Worm (Caenorhabditis elegans) whole organism, L4 larva: ENCODE results near the gene coq-3.

Source experiments
- ama-1 ChIP-seq: fragments of 150-350 bp; optimal IDR thresholded peaks from 2 replicates; lab custom pipeline; 2014; ENCODE audit warnings: inconsistent platforms, mixed read lengths
- ceh-44 ChIP-seq: fragments of 200-800 bp; sonication (Bioruptor generic); IDR thresholded peaks from 2 replicates; pipeline ENCODE4 v1.3.6; 2022; ENCODE audit warnings: missing genetic modification reagents, missing genetic modification characterization, missing compliant biosample characterization
- dpl-1 ChIP-seq: fragments of 150-350 bp; optimal IDR thresholded peaks from 2 replicates; lab custom pipeline; 2014; ENCODE audit warnings: missing biosample characterization, missing genetic modification reagents, missing genetic modification characterization
- jun-1 ChIP-seq: fragments of 150-350 bp; optimal IDR thresholded peaks from 2 replicates; lab custom pipeline; 2014; ENCODE audit warnings: missing biosample characterization, missing genetic modification reagents, missing genetic modification characterization
- lin-13 ChIP-seq: fragments of 150-350 bp; optimal IDR thresholded peaks from 2 replicates; lab custom pipeline; 2014; ENCODE audit warnings: missing biosample characterization, missing genetic modification reagents, missing genetic modification characterization
- lsy-2 ChIP-seq, 2 experiments: fragments of 150-350 bp in 1 of 2; sonication (generic microtip) in 1 of 2; optimal IDR thresholded peaks; 2 replicates each; lab custom pipeline; 2014 to 2017; ENCODE audit warnings: missing biosample characterization in 2 of 2, missing genetic modification characterization in 2 of 2
- mdl-1 ChIP-seq, 2 experiments: fragments of 150-350 bp in 1 of 2; sonication (generic microtip) in 1 of 2; optimal IDR thresholded peaks; 2 replicates each; lab custom pipeline; 2014 to 2017; ENCODE audit warnings: missing biosample characterization in 2 of 2, missing genetic modification characterization in 2 of 2
- nhr-11 ChIP-seq: fragments of 150-350 bp; optimal IDR thresholded peaks from 2 replicates; lab custom pipeline; 2014; ENCODE audit warnings: missing biosample characterization, missing genetic modification characterization
- tag-97 ChIP-seq: fragments of 200-800 bp; sonication (Bioruptor generic); IDR thresholded peaks from 2 replicates; pipeline ENCODE4 v1.3.6; 2022; ENCODE audit warnings: missing genetic modification characterization, missing compliant biosample characterization
- unc-130 ChIP-seq: sonication (generic microtip); optimal IDR thresholded peaks from 2 replicates; lab custom pipeline; 2016; ENCODE audit warnings: missing genetic modification reagents, missing genetic modification characterization, missing compliant biosample characterization
- unc-62 ChIP-seq, 3 experiments: fragments of 150-350 bp in 1 of 3; sonication (generic microtip); optimal IDR thresholded peaks in 2 of 3; peaks in 1 of 3; 1 replicate in 1 of 3; 2 replicates in 2 of 3; lab custom pipeline; 2014 to 2017; ENCODE audit warnings: missing biosample characterization in 3 of 3, missing genetic modification characterization in 3 of 3, missing genetic modification reagents in 3 of 3, missing genotype in 1 of 3
- ztf-11 ChIP-seq: fragments of 150-350 bp; optimal IDR thresholded peaks from 2 replicates; lab custom pipeline; 2014; ENCODE audit warnings: missing biosample characterization, missing genetic modification characterization

ce11 chrIV:14769218-14769835, 26.8 kb downstream of the coq-3 start, which contains the start of gene Y57G11C.43:
- TF ChIP-seq mdl-1 (tag; optimal IDR thresholded peaks at IDR 0.05; lab: Kevin White, UChicago) = no peak
- TF ChIP-seq unc-130 (GFP tag; lab: Kevin White, UChicago) = no peak
- no peak for TF ChIP-seq lin-13 (GFP tag; lab: Kevin White, UChicago)
- TF ChIP-seq ama-1 (lab: Kevin White, UChicago) = peak; percentile 7
- no peak for TF ChIP-seq jun-1 (tag; lab: Kevin White, UChicago)
- no peak for TF ChIP-seq tag-97
- no peak for TF ChIP-seq ceh-44 (GFP tag; lab: Robert Waterston, UW)
- TF ChIP-seq lsy-2 (tag; optimal IDR thresholded peaks at IDR 0.05; lab: Kevin White, UChicago) = no peak
- TF ChIP-seq unc-62 (GFP tag; optimal IDR thresholded peaks at IDR 0.05 in 1 of 2; lab: Kevin White, UChicago) = no peak
- no peak for TF ChIP-seq unc-62 (tag; optimal IDR thresholded peaks at IDR 0.05; lab: Kevin White, UChicago)
- no peak for TF ChIP-seq dpl-1 (GFP tag; lab: Kevin White, UChicago)
- no peak for TF ChIP-seq nhr-11
- no peak for TF ChIP-seq ztf-11
